Worm (Caenorhabditis elegans): Measurements from ENCODE around the gene brc-1.

Gene brc-1

ce11 chrIII:3804422-3804821, 58.3 kb downstream of the brc-1 start, which contains the start of gene xbx-5:
xbx-5 (minus strand) TSS chrIII:3804477.
- no peak for TF ChIP-seq ref-1 (GFP tag; conservative IDR thresholded peaks at IDR 0.05)
- TF ChIP-seq cog-1 (tag; optimal IDR thresholded peaks at IDR 0.05) = no peak

- TF ChIP-seq T22C8.4 (GFP tag; IDR thresholded peaks at IDR 0.05) = no peak
Observed at ce11 chrIII:3803113-3803512, 59.7 kb downstream of the brc-1 start.

Measured in whole organism, midembryonic.